Worm (Caenorhabditis elegans) whole organism, late embryonic: Measurements from ENCODE around the gene M110.7.

Source experiments
- C08G9.2 ChIP-seq: sonication (generic microtip); optimal IDR thresholded peaks from 2 replicates; lab custom pipeline; 2016; ENCODE audit warnings: mild to moderate bottlenecking, missing genetic modification characterization, moderate library complexity, missing compliant biosample characterization
- C38D4.7 ChIP-seq: fragments of 200-800 bp; sonication (Bioruptor generic); optimal IDR thresholded peaks from 2 replicates; lab custom pipeline; 2018; ENCODE audit warnings: mild to moderate bottlenecking, missing genetic modification characterization, moderate library complexity, missing compliant biosample characterization
- K02D7.2 ChIP-seq: sonication (generic microtip); optimal IDR thresholded peaks from 2 replicates; lab custom pipeline; 2017; ENCODE audit warnings: mild to moderate bottlenecking, missing genetic modification characterization, missing compliant biosample characterization
- T23F11.4 ChIP-seq: fragments of 200-800 bp; sonication (Bioruptor generic); optimal IDR thresholded peaks from 2 replicates; lab custom pipeline; 2018; ENCODE audit warnings: mild to moderate bottlenecking, missing genetic modification characterization, missing compliant biosample characterization
- ceh-18 ChIP-seq: sonication (generic microtip); optimal IDR thresholded peaks from 2 replicates; lab custom pipeline; 2016; ENCODE audit warnings: missing genetic modification characterization, missing compliant biosample characterization
- ceh-22 ChIP-seq: sonication (generic microtip); optimal IDR thresholded peaks from 2 replicates; lab custom pipeline; 2017; ENCODE audit warnings: missing biosample characterization, missing genetic modification characterization
- ceh-30 ChIP-seq: fragments of 150-350 bp; optimal IDR thresholded peaks from 2 replicates; lab custom pipeline; 2014; ENCODE audit warnings: missing biosample characterization, missing genetic modification characterization
- ceh-45 ChIP-seq: fragments of 200-800 bp; sonication (Bioruptor generic); IDR thresholded peaks from 2 replicates; pipeline ENCODE4 v1.3.6; 2022; ENCODE audit warnings: missing genetic modification reagents, missing genetic modification characterization, missing compliant biosample characterization
- che-1 ChIP-seq: sonication (generic microtip); optimal IDR thresholded peaks from 2 replicates; lab custom pipeline; 2016; ENCODE audit warnings: mild to moderate bottlenecking, missing genetic modification characterization, missing compliant biosample characterization
- dve-1 ChIP-seq: sonication (generic microtip); optimal IDR thresholded peaks from 2 replicates; lab custom pipeline; 2017; ENCODE audit warnings: antibody characterized with exemption, mild to moderate bottlenecking, missing genetic modification characterization, missing compliant biosample characterization
- elt-2 ChIP-seq: sonication (generic microtip); optimal IDR thresholded peaks from 2 replicates; lab custom pipeline; 2016; ENCODE audit warnings: missing genetic modification reagents, missing genetic modification characterization, missing compliant biosample characterization
- elt-4 ChIP-seq: sonication (generic microtip); optimal IDR thresholded peaks from 2 replicates; lab custom pipeline; 2016; ENCODE audit warnings: missing genetic modification characterization, missing compliant biosample characterization
- fkh-10 ChIP-seq: fragments of 150-350 bp; optimal IDR thresholded peaks from 2 replicates; lab custom pipeline; 2014; ENCODE audit warnings: missing biosample characterization, missing genetic modification reagents, missing genetic modification characterization
- fkh-6 ChIP-seq: sonication (generic microtip); optimal IDR thresholded peaks from 2 replicates; lab custom pipeline; 2016; ENCODE audit warnings: missing genetic modification characterization, missing compliant biosample characterization
- gmeb-2 ChIP-seq: sonication (generic microtip); optimal IDR thresholded peaks from 2 replicates; lab custom pipeline; 2016; ENCODE audit warnings: missing genetic modification characterization, inconsistent platforms, missing compliant biosample characterization
- hlh-13 ChIP-seq: fragments of 200-800 bp; sonication (Bioruptor generic); optimal IDR thresholded peaks from 2 replicates; lab custom pipeline; 2018; ENCODE audit warnings: mild to moderate bottlenecking, missing genetic modification characterization, missing compliant biosample characterization
- hlh-15 ChIP-seq: sonication (generic microtip); optimal IDR thresholded peaks from 2 replicates; lab custom pipeline; 2016; ENCODE audit warnings: missing genetic modification characterization, missing compliant biosample characterization
- hlh-8 ChIP-seq: sonication (generic microtip); optimal IDR thresholded peaks from 2 replicates; lab custom pipeline; 2016; ENCODE audit warnings: missing genotype, missing genetic modification characterization, missing compliant biosample characterization
- lim-6 ChIP-seq: sonication (generic microtip); optimal IDR thresholded peaks from 2 replicates; lab custom pipeline; 2016; ENCODE audit warnings: missing genetic modification characterization, missing compliant biosample characterization
- lin-11 ChIP-seq: fragments of 200-800 bp; sonication (Bioruptor generic); optimal IDR thresholded peaks from 2 replicates; lab custom pipeline; 2018; ENCODE audit warnings: mild to moderate bottlenecking, missing genetic modification characterization, missing compliant biosample characterization
- madf-2 ChIP-seq: sonication (generic microtip); optimal IDR thresholded peaks from 2 replicates; lab custom pipeline; 2017; ENCODE audit warnings: missing genetic modification characterization, missing compliant biosample characterization
- mec-3 ChIP-seq: sonication (generic microtip); optimal IDR thresholded peaks from 2 replicates; lab custom pipeline; 2016; ENCODE audit warnings: borderline replicate concordance, missing genetic modification characterization, missing compliant biosample characterization
- nfya-1 ChIP-seq: sonication (generic microtip); optimal IDR thresholded peaks from 2 replicates; lab custom pipeline; 2017; ENCODE audit warnings: missing genetic modification characterization, mild to moderate bottlenecking, missing compliant biosample characterization, antibody characterized with exemption, moderate library complexity
- nhr-11 ChIP-seq: fragments of 150-350 bp; optimal IDR thresholded peaks from 2 replicates; lab custom pipeline; 2014; ENCODE audit warnings: missing biosample characterization, missing genetic modification characterization
- pag-3 ChIP-seq: sonication (generic microtip); optimal IDR thresholded peaks from 2 replicates; lab custom pipeline; 2016; ENCODE audit warnings: missing compliant biosample characterization, missing genetic modification characterization, borderline replicate concordance
- pat-9 ChIP-seq: fragments of 200-800 bp; sonication (Bioruptor generic); optimal IDR thresholded peaks from 2 replicates; lab custom pipeline; 2018; ENCODE audit warnings: mild to moderate bottlenecking, missing genetic modification characterization, moderate library complexity, missing compliant biosample characterization
- pax-1 ChIP-seq: fragments of 150-350 bp; optimal IDR thresholded peaks from 2 replicates; lab custom pipeline; 2014; ENCODE audit warnings: missing biosample characterization, missing genetic modification characterization
- pha-2 ChIP-seq: sonication (generic microtip); optimal IDR thresholded peaks from 2 replicates; lab custom pipeline; 2017; ENCODE audit warnings: mild to moderate bottlenecking, missing genetic modification characterization, missing compliant biosample characterization
- pha-4 ChIP-seq: fragments of 150-350 bp; optimal IDR thresholded peaks from 2 replicates; lab custom pipeline; 2018; ENCODE audit warnings: missing biosample characterization, missing genetic modification reagents, missing genetic modification characterization
- ref-2 ChIP-seq: sonication (generic microtip); optimal IDR thresholded peaks from 2 replicates; lab custom pipeline; 2016; ENCODE audit warnings: missing genetic modification characterization, missing compliant biosample characterization
- sox-2 ChIP-seq: fragments of 200-800 bp; sonication (Bioruptor generic); IDR thresholded peaks from 2 replicates; pipeline ENCODE4 v1.3.6; 2022; ENCODE audit warnings: missing genetic modification reagents, missing genetic modification characterization, missing compliant biosample characterization
- sox-4 ChIP-seq: sonication (generic microtip); optimal IDR thresholded peaks from 2 replicates; lab custom pipeline; 2017; ENCODE audit warnings: mild to moderate bottlenecking, missing genetic modification characterization, inconsistent platforms, missing compliant biosample characterization
- syd-9 ChIP-seq: sonication (generic microtip); optimal IDR thresholded peaks from 2 replicates; lab custom pipeline; 2016; ENCODE audit warnings: mild to moderate bottlenecking, missing genetic modification characterization, moderate library complexity, missing compliant biosample characterization
- tbx-2 ChIP-seq: sonication (generic microtip); optimal IDR thresholded peaks from 2 replicates; lab custom pipeline; 2016; ENCODE audit warnings: missing genetic modification characterization, missing compliant biosample characterization
- unc-86 ChIP-seq: sonication (generic microtip); optimal IDR thresholded peaks from 2 replicates; lab custom pipeline; 2016; ENCODE audit warnings: missing genetic modification characterization, missing compliant biosample characterization
- ztf-16 ChIP-seq: sonication (generic microtip); optimal IDR thresholded peaks from 2 replicates; lab custom pipeline; 2017; ENCODE audit warnings: missing genetic modification characterization, missing compliant biosample characterization

Gene M110.7

ce11 chrII:8256013-8256412 is 23.4 kb downstream of the M110.7 start, which contains the start of gene F35C11.7:
Gene F35C11.7 (plus strand): TSS chrII:8256313.
- TF ChIP-seq ceh-18 (tag; lab: Kevin White, UChicago) (no peak), hlh-13 (GFP tag; lab: Kevin White, UChicago) (no peak), pha-4 (no peak), che-1 (no peak), pat-9 (tag; lab: Kevin White, UChicago) (no peak), pax-1 (tag; lab: Kevin White, UChicago) (no peak), lim-6 (tag; lab: Kevin White, UChicago) (no peak), tbx-2 (tag; lab: Kevin White, UChicago) (no peak), K02D7.2 (tag; lab: Kevin White, UChicago) (no peak), fkh-6 (tag; lab: Kevin White, UChicago) (no peak), nhr-11 (tag; lab: Kevin White, UChicago) (no peak), ztf-16 (no peak), gmeb-2 (tag; lab: Kevin White, UChicago) (no peak), syd-9 (tag; lab: Kevin White, UChicago) (no peak), unc-86 (tag; lab: Kevin White, UChicago) (no peak)

- TF ChIP-seq pag-3 (tag; lab: Kevin White, UChicago), result no peak
- TF ChIP-seq C38D4.7, result no peak
- TF ChIP-seq gmeb-2 (tag; lab: Kevin White, UChicago), result no peak
- no peak for TF ChIP-seq elt-2 (tag; lab: Kevin White, UChicago)
- TF ChIP-seq ref-2 (tag; lab: Kevin White, UChicago), result no peak
- no peak for TF ChIP-seq hlh-8 (tag; lab: Kevin White, UChicago)
- no peak for TF ChIP-seq sox-2 (GFP tag; lab: Robert Waterston, UW)
- TF ChIP-seq ceh-45 (GFP tag; lab: Robert Waterston, UW), result no peak
- TF ChIP-seq unc-86 (tag; lab: Kevin White, UChicago), result no peak
- TF ChIP-seq ceh-30, result no peak
- TF ChIP-seq T23F11.4 (GFP tag; lab: Kevin White, UChicago), result no peak
- no peak for TF ChIP-seq pax-1 (tag; lab: Kevin White, UChicago)
Measured at ce11 chrII:8259038-8259437, 26.4 kb downstream of the M110.7 start, which contains the start of gene F35C11.6. Gene F35C11.6 (minus strand): TSS chrII:8259138.

- no peak for TF ChIP-seq ceh-18 (tag; lab: Kevin White, UChicago)
Measured at ce11 chrII:8259674-8260073, 27.1 kb downstream of the M110.7 start.

ce11 chrII:8263562-8263961 is 31.0 kb downstream of the M110.7 start:
- TF ChIP-seq sox-4 (tag; lab: Kevin White, UChicago) (no peak), fkh-10 (GFP tag; lab: Kevin White, UChicago) (no peak), nfya-1 (tag; lab: Kevin White, UChicago) (no peak), ceh-22 (tag; lab: Kevin White, UChicago) (no peak), elt-4 (no peak), madf-2 (tag; lab: Kevin White, UChicago) (no peak), C08G9.2 (tag; lab: Kevin White, UChicago) (no peak), hlh-15 (no peak), lin-11 (tag; lab: Kevin White, UChicago) (no peak), mec-3 (tag; lab: Kevin White, UChicago) (no peak), dve-1 (tag; lab: Kevin White, UChicago) (no peak), pha-2 (tag; lab: Kevin White, UChicago) (no peak), hlh-8 (tag; lab: Kevin White, UChicago) (no peak), K02D7.2 (tag; lab: Kevin White, UChicago) (no peak), nhr-11 (tag; lab: Kevin White, UChicago) (no peak)
